Fruit fly (Drosophila melanogaster): ENCODE measurements around the gene TpnC73F.
A peak's percentile ranks its signal among the peaks of the same experiment; 100 is the strongest.

- no peak for TF ChIP-seq fru (GFP tag; optimal IDR thresholded peaks at IDR 0.05)
- TF ChIP-seq pan (optimal IDR thresholded peaks at IDR 0.05) = no peak
- no peak for TF ChIP-seq psq (GFP tag; optimal IDR thresholded peaks at IDR 0.05)
- no peak for TF ChIP-seq rgr (GFP tag; optimal IDR thresholded peaks at IDR 0.05)
- TF ChIP-seq h (GFP tag; optimal IDR thresholded peaks at IDR 0.05) = no peak
- no peak for TF ChIP-seq Hr78 (GFP tag; optimal IDR thresholded peaks at IDR 0.05)
- no peak for TF ChIP-seq Rel (GFP tag; optimal IDR thresholded peaks at IDR 0.05)
- TF ChIP-seq Rel (tag; optimal IDR thresholded peaks at IDR 0.05) = peak; percentile 24
- no peak for TF ChIP-seq CrebA (GFP tag; optimal IDR thresholded peaks at IDR 0.05; ENCODE audit: borderline replicate concordance)
- no peak for TF ChIP-seq Myc (optimal IDR thresholded peaks at IDR 0.05)
- no peak for TF ChIP-seq dl (GFP tag; optimal IDR thresholded peaks at IDR 0.05; ENCODE audit: insufficient read depth in 1 of 2, partially characterized antibody in 2 of 2)
- TF ChIP-seq HLH106 (tag; optimal IDR thresholded peaks at IDR 0.05) = no peak
- TF ChIP-seq usp (GFP tag; optimal IDR thresholded peaks at IDR 0.05) = no peak
- no peak for TF ChIP-seq GATAd (GFP tag; optimal IDR thresholded peaks at IDR 0.05)
Observed at dm6 chr3L:17005415-17005796, 40.5 kb upstream of the TpnC73F start.
